Fruit fly (Drosophila melanogaster): Measurements from ENCODE around the gene CG43394.

Gene CG43394

DNA sequence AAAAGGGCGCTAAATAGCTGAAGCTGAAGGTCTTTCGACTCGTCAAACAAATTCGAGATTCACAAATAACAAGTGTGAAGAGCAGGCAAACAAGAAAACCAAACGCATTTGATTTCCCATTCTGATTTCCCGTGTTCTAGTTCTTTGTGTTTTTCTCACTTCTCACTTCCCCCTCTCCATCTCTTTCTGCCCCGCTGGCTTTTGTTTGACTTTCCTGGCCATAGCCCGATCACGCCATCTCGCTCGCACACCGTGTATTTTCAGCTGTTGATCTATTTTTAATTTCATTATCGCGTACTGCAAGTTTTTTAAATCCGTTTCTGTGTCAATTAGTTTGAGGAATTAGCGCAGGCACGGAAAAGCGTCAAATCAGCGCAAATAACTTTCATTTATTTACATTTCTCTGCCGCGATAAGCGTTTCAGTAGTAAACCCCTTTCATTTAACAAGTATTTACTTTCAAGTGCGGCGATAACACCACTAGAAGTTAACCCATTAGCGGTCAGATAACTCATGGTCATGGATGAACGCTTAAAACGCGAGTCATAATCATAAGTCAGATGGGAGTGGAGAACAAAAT, 18.1 kb downstream of the CG43394 start (continued):
- TF ChIP-seq Fer2 (tag; optimal IDR thresholded peaks at IDR 0.05): no peak
- TF ChIP-seq slp2 (GFP tag; optimal IDR thresholded peaks at IDR 0.05): no peak
- no peak for TF ChIP-seq CG1603 (tag; optimal IDR thresholded peaks at IDR 0.05)
- no peak for TF ChIP-seq CG9215 (GFP tag; IDR thresholded peaks at IDR 0.05)
- no peak for TF ChIP-seq CG12659 (GFP tag; optimal IDR thresholded peaks at IDR 0.05)
- TF ChIP-seq Scr (GFP tag; IDR thresholded peaks at IDR 0.05; ENCODE audit: partially characterized antibody): no peak
- no peak for TF ChIP-seq Dip2 (GFP tag; IDR thresholded peaks at IDR 0.05)
- TF ChIP-seq CG4404 (GFP tag; IDR thresholded peaks at IDR 0.05): no peak
- TF ChIP-seq dm (GFP tag; optimal IDR thresholded peaks at IDR 0.05): no peak
- peak; percentile 72 for TF ChIP-seq crol (GFP tag; IDR thresholded peaks at IDR 0.05)
- peak; percentile 21 for TF ChIP-seq grn (GFP tag; optimal IDR thresholded peaks at IDR 0.05)
- no peak for TF ChIP-seq lbe (GFP tag; optimal IDR thresholded peaks at IDR 0.05)
- no peak for TF ChIP-seq CG13296 (GFP tag; optimal IDR thresholded peaks at IDR 0.05)
- peak; percentile 33 for TF ChIP-seq Vsx1 (GFP tag; optimal IDR thresholded peaks at IDR 0.05)
- TF ChIP-seq CG12942 (GFP tag; optimal IDR thresholded peaks at IDR 0.05): no peak
- TF ChIP-seq GATAe (GFP tag; conservative IDR thresholded peaks at IDR 0.05): no peak
- TF ChIP-seq CG18764 (GFP tag; optimal IDR thresholded peaks at IDR 0.05): no peak
- no peak for TF ChIP-seq prd (optimal IDR thresholded peaks at IDR 0.05)
- TF ChIP-seq prd (GFP tag; IDR thresholded peaks at IDR 0.05): no peak
- TF ChIP-seq CG1832 (GFP tag; optimal IDR thresholded peaks at IDR 0.05): no peak
- TF ChIP-seq CG3838 (GFP tag; optimal IDR thresholded peaks at IDR 0.05): no peak
- no peak for TF ChIP-seq Hr51 (GFP tag; optimal IDR thresholded peaks at IDR 0.05)
- TF ChIP-seq sima (GFP tag; optimal IDR thresholded peaks at IDR 0.05): no peak
- TF ChIP-seq so (GFP tag; IDR thresholded peaks at IDR 0.05): no peak
- no peak for TF ChIP-seq Tbp (GFP tag; optimal IDR thresholded peaks at IDR 0.05)
- no peak for TF ChIP-seq sug (tag; optimal IDR thresholded peaks at IDR 0.05)
- TF ChIP-seq Atf6 (GFP tag; IDR thresholded peaks at IDR 0.05): no peak
- TF ChIP-seq CG2199 (GFP tag; IDR thresholded peaks at IDR 0.05): 0 out of 3 replicates have a peak, but pooled peaks have one; percentile 8
- TF ChIP-seq CG2889 (GFP tag; IDR thresholded peaks at IDR 0.05): no peak
- no peak for TF ChIP-seq CG13624 (GFP tag; optimal IDR thresholded peaks at IDR 0.05)
- TF ChIP-seq CG8765 (GFP tag; IDR thresholded peaks at IDR 0.05): no peak
- TF ChIP-seq CG9797 (GFP tag; optimal IDR thresholded peaks at IDR 0.05): no peak
- no peak for TF ChIP-seq fd96Cb (tag; optimal IDR thresholded peaks at IDR 0.05)
- TF ChIP-seq onecut (GFP tag; IDR thresholded peaks at IDR 0.05): no peak
- no peak for TF ChIP-seq Sry-δ (GFP tag; optimal IDR thresholded peaks at IDR 0.05)
- TF ChIP-seq dan (GFP tag; IDR thresholded peaks at IDR 0.05): no peak
- TF ChIP-seq emc (GFP tag; optimal IDR thresholded peaks at IDR 0.05): no peak
- no peak for TF ChIP-seq croc (GFP tag; conservative IDR thresholded peaks at IDR 0.05)
- no peak for TF ChIP-seq ash1 (GFP tag; optimal IDR thresholded peaks at IDR 0.05)
- no peak for TF ChIP-seq repo (GFP tag; optimal IDR thresholded peaks at IDR 0.05)
- TF ChIP-seq Hmr (GFP tag; optimal IDR thresholded peaks at IDR 0.05): peak; percentile 4
- TF ChIP-seq Dll (GFP tag; IDR thresholded peaks at IDR 0.05; ENCODE audit: partially characterized antibody): no peak
- TF ChIP-seq Stat92E (GFP tag; optimal IDR thresholded peaks at IDR 0.05): no peak
- no peak for TF ChIP-seq tgo (GFP tag; IDR thresholded peaks at IDR 0.05)
- no peak for TF ChIP-seq PHDP (tag; optimal IDR thresholded peaks at IDR 0.05)
- no peak for TF ChIP-seq danr (GFP tag; IDR thresholded peaks at IDR 0.05)
- TF ChIP-seq CG9817 (tag; optimal IDR thresholded peaks at IDR 0.05): no peak
- TF ChIP-seq CG6813 (GFP tag; optimal IDR thresholded peaks at IDR 0.05): peak; percentile 9
- TF ChIP-seq amos (GFP tag; IDR thresholded peaks at IDR 0.05; ENCODE audit: partially characterized antibody): 0 out of 2 replicates have a peak, but pooled peaks have one; percentile 17
- TF ChIP-seq eve (GFP tag; optimal IDR thresholded peaks at IDR 0.05): peak in 1 of 2 experiments; percentile 59
- no peak for TF ChIP-seq bsh (GFP tag; optimal IDR thresholded peaks at IDR 0.05)

All from whole organism, embryonic.